Worm (Caenorhabditis elegans) whole organism, L2 larva: ENCODE results near the gene C43D7.7.

Experiments used
- elt-3 ChIP-seq: sonication (generic microtip); optimal IDR thresholded peaks from 2 replicates; lab custom pipeline; 2017; ENCODE audit warnings: missing biosample characterization, missing genetic modification characterization
- nhr-10 ChIP-seq: sonication (generic microtip); optimal IDR thresholded peaks from 2 replicates; lab custom pipeline; 2017; ENCODE audit warnings: missing biosample characterization, missing genetic modification characterization
- nhr-12 ChIP-seq: fragments of 150-350 bp; optimal IDR thresholded peaks from 2 replicates; lab custom pipeline; 2014; ENCODE audit warnings: missing biosample characterization, missing genetic modification characterization
- snpc-4 ChIP-seq: fragments of 150-350 bp; optimal IDR thresholded peaks from 2 replicates; lab custom pipeline; 2014; ENCODE audit warnings: missing biosample characterization, missing genetic modification characterization

DNA sequence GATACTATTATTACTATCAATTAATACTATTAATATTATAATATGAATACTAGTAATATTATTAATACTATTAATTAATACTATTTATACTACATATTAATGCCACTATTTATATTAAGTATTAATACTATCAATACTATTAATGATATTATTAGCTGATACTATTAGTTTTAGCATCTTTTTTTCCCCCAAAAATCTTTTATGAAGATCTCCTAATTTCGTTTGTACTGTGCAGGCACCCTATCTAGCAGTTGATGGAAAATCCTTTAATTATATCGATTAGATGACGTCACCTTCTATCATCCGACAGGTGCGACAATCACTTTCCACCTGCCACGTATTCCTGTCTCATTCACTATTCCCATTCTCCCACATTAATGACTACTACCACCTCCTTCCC, 10.0 kb upstream of the C43D7.7 start, which contains the start of gene fbxb-65:
- TF ChIP-seq snpc-4 (tag; lab: Kevin White, UChicago) (no peak), elt-3 (tag; lab: Kevin White, UChicago) (no peak), nhr-10 (tag; lab: Kevin White, UChicago) (no peak), nhr-12 (tag; lab: Kevin White, UChicago) (no peak)
